Fruit fly (Drosophila melanogaster): Measurements from ENCODE around the gene Iml1.

The Iml1 gene

DNA sequence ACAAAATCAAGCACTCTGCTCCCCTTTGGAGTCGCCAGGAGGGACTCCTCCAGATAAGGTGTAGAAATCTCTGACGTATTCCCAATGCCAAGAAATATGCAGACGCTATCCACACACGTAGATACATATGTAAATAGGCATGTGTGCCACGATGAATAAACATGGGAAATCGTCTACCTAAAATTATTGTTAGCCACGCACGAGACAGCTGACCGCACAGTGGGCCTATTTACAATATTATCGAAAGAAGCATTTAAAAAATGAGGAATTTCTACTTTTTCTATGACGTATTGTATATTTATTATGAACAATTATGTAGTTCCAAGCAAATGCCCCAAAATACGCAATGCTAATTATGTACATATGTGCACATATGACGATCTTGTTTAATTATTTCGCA is 15.3 kb upstream of the Iml1 start (continued):
- TF ChIP-seq CG6765 (GFP tag; optimal IDR thresholded peaks at IDR 0.05) (no peak), nerfin-1 (tag; optimal IDR thresholded peaks at IDR 0.05) (no peak), ewg (GFP tag; optimal IDR thresholded peaks at IDR 0.05) (no peak), sima (GFP tag; optimal IDR thresholded peaks at IDR 0.05) (no peak), maf-S (GFP tag; optimal IDR thresholded peaks at IDR 0.05) (no peak), lbe (GFP tag; optimal IDR thresholded peaks at IDR 0.05) (no peak), yki (optimal IDR thresholded peaks at IDR 0.05) (no peak), ERR (GFP tag; optimal IDR thresholded peaks at IDR 0.05) (no peak), Ets65A (GFP tag) (no peak), CG9437 (GFP tag; optimal IDR thresholded peaks at IDR 0.05) (no peak), HmgD (GFP tag; optimal IDR thresholded peaks at IDR 0.05) (no peak), tin (GFP tag; optimal IDR thresholded peaks at IDR 0.05) (no peak), CG43689 (GFP tag; IDR thresholded peaks at IDR 0.05) (no peak), Hr39 (optimal IDR thresholded peaks at IDR 0.05) (no peak), hth (optimal IDR thresholded peaks at IDR 0.05) (no peak), luna (GFP tag; optimal IDR thresholded peaks at IDR 0.05) (no peak), MBD-R2 (GFP tag; IDR thresholded peaks at IDR 0.05) (no peak), Med (GFP tag) (peak; percentile 77), eyg (GFP tag; optimal IDR thresholded peaks at IDR 0.05) (no peak), grau (tag; optimal IDR thresholded peaks at IDR 0.05) (no peak), pb (GFP tag; optimal IDR thresholded peaks at IDR 0.05) (no peak), H15 (GFP tag; IDR thresholded peaks at IDR 0.05) (no peak), Rfx (GFP tag; IDR thresholded peaks at IDR 0.05) (peak; percentile 57; the same call in 1 of the 2 replicates), CG17385 (GFP tag; optimal IDR thresholded peaks at IDR 0.05) (peak; percentile 8), CG10366 (GFP tag; IDR thresholded peaks at IDR 0.05) (peak; percentile 25), CG3407 (GFP tag; optimal IDR thresholded peaks at IDR 0.05) (no peak), CG14710 (tag; optimal IDR thresholded peaks at IDR 0.05) (no peak), Awh (GFP tag; IDR thresholded peaks at IDR 0.05) (peak; percentile 12; the same call in 1 of the 2 replicates), CG1024 (GFP tag; IDR thresholded peaks at IDR 0.05) (peak; percentile 17; the same call in 1 of the 2 replicates), Dp (GFP tag; optimal IDR thresholded peaks at IDR 0.05) (no peak), CG3838 (GFP tag; optimal IDR thresholded peaks at IDR 0.05) (no peak), CG12391 (tag; optimal IDR thresholded peaks at IDR 0.05) (peak; percentile 1), D (optimal IDR thresholded peaks at IDR 0.05) (no peak), D (GFP tag; optimal IDR thresholded peaks at IDR 0.05) (no peak), CG14667 (GFP tag; IDR thresholded peaks at IDR 0.05) (no peak), cg (GFP tag; optimal IDR thresholded peaks at IDR 0.05) (no peak), bab2 (GFP tag; optimal IDR thresholded peaks at IDR 0.05) (peak; percentile 20), sr (GFP tag; IDR thresholded peaks at IDR 0.05) (0 out of 3 replicates have a peak, but pooled peaks have one; percentile 11), TFAM (GFP tag; optimal IDR thresholded peaks at IDR 0.05) (no peak), CG17328 (GFP tag; IDR thresholded peaks at IDR 0.05) (no peak), aop (GFP tag; IDR thresholded peaks at IDR 0.05) (no peak), CG15696 (tag; optimal IDR thresholded peaks at IDR 0.05) (peak; percentile 50), tgo (GFP tag; IDR thresholded peaks at IDR 0.05) (no peak; the same call in 2 of the 3 replicates), CG30020 (tag; optimal IDR thresholded peaks at IDR 0.05) (no peak), NK7.1 (GFP tag; optimal IDR thresholded peaks at IDR 0.05) (no peak), BtbVII (GFP tag; optimal IDR thresholded peaks at IDR 0.05) (peak; percentile 32), CG1647 (GFP tag; optimal IDR thresholded peaks at IDR 0.05) (peak; percentile 43), lilli (GFP tag; optimal IDR thresholded peaks at IDR 0.05) (peak; percentile 24), p53 (GFP tag; optimal IDR thresholded peaks at IDR 0.05) (no peak), CG6175 (GFP tag; IDR thresholded peaks at IDR 0.05) (no peak), Hr78 (GFP tag; optimal IDR thresholded peaks at IDR 0.05) (no peak), CG11398 (GFP tag; optimal IDR thresholded peaks at IDR 0.05) (no peak), Hand (GFP tag; optimal IDR thresholded peaks at IDR 0.05) (no peak), ind (GFP tag; optimal IDR thresholded peaks at IDR 0.05) (no peak)

All from whole organism, embryonic.